Worm (Caenorhabditis elegans): Measurements from ENCODE around the gene C29F7.10.

DNA sequence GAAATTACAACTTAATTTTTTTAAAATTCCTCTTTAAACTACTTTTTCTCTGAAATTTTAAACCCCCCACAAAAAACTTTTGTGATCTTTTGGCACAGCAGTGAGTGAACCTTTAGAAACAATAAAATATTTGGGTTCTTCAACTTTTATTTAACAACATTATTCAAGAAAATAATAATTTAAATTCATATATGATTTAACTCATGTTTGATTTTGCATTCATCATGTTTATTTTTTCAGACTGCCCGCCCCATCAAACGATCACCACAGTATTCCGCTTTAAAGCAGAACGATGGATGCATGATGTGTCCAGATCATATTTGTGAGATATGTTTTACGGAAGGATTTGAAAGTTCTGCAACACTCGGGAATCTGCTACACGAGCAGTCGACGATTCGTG, 15.1 kb upstream of the C29F7.10 start, which contains the start of gene set-8:
- TF ChIP-seq nhr-76 (tag; optimal IDR thresholded peaks at IDR 0.05): no peak
- TF ChIP-seq elt-3 (tag; optimal IDR thresholded peaks at IDR 0.05): no peak
- TF ChIP-seq nhr-77 (tag; optimal IDR thresholded peaks at IDR 0.05): no peak
- no peak for TF ChIP-seq fos-1 (tag; optimal IDR thresholded peaks at IDR 0.05)
- no peak for TF ChIP-seq sea-2 (GFP tag; optimal IDR thresholded peaks at IDR 0.05)
- no peak for TF ChIP-seq eor-1 (tag; optimal IDR thresholded peaks at IDR 0.05)
